Worm (Caenorhabditis elegans): ENCODE data around the gene D2023.4.

DNA sequence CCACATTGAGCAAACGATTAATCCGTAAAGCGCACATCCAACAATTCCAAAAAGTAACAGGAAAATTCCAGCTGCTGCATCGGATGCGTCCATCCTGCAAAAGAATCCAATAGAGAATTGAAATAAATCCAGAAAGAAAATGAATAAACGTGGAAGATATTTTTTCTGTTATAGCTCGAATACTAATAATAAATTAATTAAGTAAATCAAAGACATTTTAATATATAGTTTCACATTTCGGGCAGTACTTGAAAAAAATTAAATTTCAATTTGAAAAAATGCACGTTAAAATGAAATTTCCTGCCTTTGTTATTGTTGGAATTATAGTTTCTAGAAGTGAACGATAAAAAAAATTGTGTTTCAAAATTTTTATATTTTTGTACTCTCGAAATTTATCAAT lies 42.6 kb upstream of the D2023.4 start, which contains the start of gene R13H4.7:
- TF ChIP-seq unc-62 (GFP tag; optimal IDR thresholded peaks at IDR 0.05) = no peak
- TF ChIP-seq ztf-11 (tag; optimal IDR thresholded peaks at IDR 0.05) = no peak
